Worm (Caenorhabditis elegans): Measurements from ENCODE around the gene ZK370.4.

ZK370.4 gene

ce11 chrIII:8743796-8744404 lies 12.7 kb upstream of the ZK370.4 start, which contains the start of gene ZK370.6:
ZK370.6 (minus strand) TSS chrIII:8743846.
- TF ChIP-seq ces-1 (GFP tag; optimal IDR thresholded peaks at IDR 0.05) (peak; percentile 92), ceh-39 (tag; optimal IDR thresholded peaks at IDR 0.05) (no peak), mep-1 (tag; optimal IDR thresholded peaks at IDR 0.05) (no peak), snpc-4 (tag; optimal IDR thresholded peaks at IDR 0.05) (no peak), nhr-12 (tag; optimal IDR thresholded peaks at IDR 0.05) (no peak), ztf-11 (tag; optimal IDR thresholded peaks at IDR 0.05) (no peak), elt-1 (tag; optimal IDR thresholded peaks at IDR 0.05; ENCODE audit: borderline replicate concordance, insufficient read depth) (no peak), nhr-28 (tag; optimal IDR thresholded peaks at IDR 0.05) (no peak)

- no peak for TF ChIP-seq nhr-12 (tag; optimal IDR thresholded peaks at IDR 0.05)
- peak; percentile 8 for TF ChIP-seq ces-1 (GFP tag; optimal IDR thresholded peaks at IDR 0.05)
- TF ChIP-seq drap-1 (GFP tag; optimal IDR thresholded peaks at IDR 0.05) = no peak
- TF ChIP-seq cnd-1 (tag; optimal IDR thresholded peaks at IDR 0.05) = no peak
- no peak for TF ChIP-seq unc-120 (tag; optimal IDR thresholded peaks at IDR 0.05; ENCODE audit: poor library complexity, severe bottlenecking)
- TF ChIP-seq bed-3 (GFP tag; optimal IDR thresholded peaks at IDR 0.05) = no peak
These were observed 11.4 kb upstream of the ZK370.4 start for ce11 chrIII:8742584-8742983.

ce11 chrIII:8741955-8742354 lies 10.7 kb upstream of the ZK370.4 start:
- TF ChIP-seq sptf-1 (tag; optimal IDR thresholded peaks at IDR 0.05) = no peak
- no peak for TF ChIP-seq mab-5 (tag; optimal IDR thresholded peaks at IDR 0.05)
- no peak for TF ChIP-seq pha-4 (tag; optimal IDR thresholded peaks at IDR 0.05)
- TF ChIP-seq mep-1 (tag; optimal IDR thresholded peaks at IDR 0.05) = no peak
- TF ChIP-seq ceh-43 (GFP tag; optimal IDR thresholded peaks at IDR 0.05) = no peak
- no peak for TF ChIP-seq unc-120 (tag; optimal IDR thresholded peaks at IDR 0.05; ENCODE audit: poor library complexity, severe bottlenecking)
- TF ChIP-seq mls-2 (tag; optimal IDR thresholded peaks at IDR 0.05) = no peak
- no peak for TF ChIP-seq ceh-39 (tag; optimal IDR thresholded peaks at IDR 0.05)
- no peak for TF ChIP-seq M03D4.4 (tag; optimal IDR thresholded peaks at IDR 0.05)
- TF ChIP-seq elt-1 (tag; optimal IDR thresholded peaks at IDR 0.05; ENCODE audit: borderline replicate concordance, insufficient read depth) = no peak
- no peak for TF ChIP-seq blmp-1 (tag; optimal IDR thresholded peaks at IDR 0.05)
- TF ChIP-seq drap-1 (GFP tag; optimal IDR thresholded peaks at IDR 0.05) = no peak
- no peak for TF ChIP-seq hlh-1 (tag; optimal IDR thresholded peaks at IDR 0.05)
- no peak for TF ChIP-seq elt-3 (tag; optimal IDR thresholded peaks at IDR 0.05)
- TF ChIP-seq nhr-237 (tag; optimal IDR thresholded peaks at IDR 0.05) = no peak
- TF ChIP-seq tbx-8 (GFP tag; optimal IDR thresholded peaks at IDR 0.05) = no peak
- no peak for TF ChIP-seq lsy-2 (tag; optimal IDR thresholded peaks at IDR 0.05)

ce11 chrIII:8741276-8741860 lies 10.2 kb upstream of the ZK370.4 start, which contains the start of gene pdhk-2:
pdhk-2 (minus strand) TSS chrIII:8741412.
- TF ChIP-seq ceh-43 (GFP tag; optimal IDR thresholded peaks at IDR 0.05) = peak; percentile 71
- peak; percentile 57 for TF ChIP-seq unc-62 (GFP tag; optimal IDR thresholded peaks at IDR 0.05)
- no peak for TF ChIP-seq nhr-76 (tag; optimal IDR thresholded peaks at IDR 0.05)
- peak; percentile 87 for TF ChIP-seq lin-13 (tag; optimal IDR thresholded peaks at IDR 0.05)
- TF ChIP-seq ham-2 (GFP tag; optimal IDR thresholded peaks at IDR 0.05) = peak; percentile 39
- no peak for TF ChIP-seq nhr-12 (tag; optimal IDR thresholded peaks at IDR 0.05)
- no peak for TF ChIP-seq unc-39 (tag; optimal IDR thresholded peaks at IDR 0.05)
- TF ChIP-seq nhr-28 (tag; optimal IDR thresholded peaks at IDR 0.05) = no peak
- TF ChIP-seq ces-1 (GFP tag; optimal IDR thresholded peaks at IDR 0.05) = peak; percentile 78
- TF ChIP-seq ztf-11 (tag; optimal IDR thresholded peaks at IDR 0.05) = no peak
- TF ChIP-seq pha-4 (tag; optimal IDR thresholded peaks at IDR 0.05) = peak; percentile 76
- TF ChIP-seq lsy-2 (tag; optimal IDR thresholded peaks at IDR 0.05) = peak; percentile 85
- TF ChIP-seq drap-1 (GFP tag; optimal IDR thresholded peaks at IDR 0.05) = peak; percentile 76
- TF ChIP-seq nhr-2 (tag; optimal IDR thresholded peaks at IDR 0.05) = no peak
- TF ChIP-seq blmp-1 (tag; optimal IDR thresholded peaks at IDR 0.05) = no peak
- TF ChIP-seq mls-2 (tag; optimal IDR thresholded peaks at IDR 0.05) = peak; percentile 81
- TF ChIP-seq mab-5 (tag; optimal IDR thresholded peaks at IDR 0.05) = no peak
- TF ChIP-seq sptf-1 (tag; optimal IDR thresholded peaks at IDR 0.05) = peak; percentile 86
- TF ChIP-seq nhr-237 (tag; optimal IDR thresholded peaks at IDR 0.05) = peak; percentile 80
- peak; percentile 82 for TF ChIP-seq zip-8 (tag; optimal IDR thresholded peaks at IDR 0.05)
- TF ChIP-seq bed-3 (GFP tag; optimal IDR thresholded peaks at IDR 0.05) = peak; percentile 31
- no peak for TF ChIP-seq snpc-4 (tag; optimal IDR thresholded peaks at IDR 0.05)
- TF ChIP-seq lin-32 (GFP tag; optimal IDR thresholded peaks at IDR 0.05) = peak; percentile 4
- peak; percentile 4 for TF ChIP-seq flh-1 (GFP tag; optimal IDR thresholded peaks at IDR 0.05)
- TF ChIP-seq M03D4.4 (tag; optimal IDR thresholded peaks at IDR 0.05) = peak; percentile 78
- TF ChIP-seq sem-2 (GFP tag; optimal IDR thresholded peaks at IDR 0.05) = no peak
- peak; percentile 64 for TF ChIP-seq cnd-1 (tag; optimal IDR thresholded peaks at IDR 0.05)
- peak; percentile 67 for TF ChIP-seq ceh-39 (tag; optimal IDR thresholded peaks at IDR 0.05)
- TF ChIP-seq hlh-1 (tag; optimal IDR thresholded peaks at IDR 0.05) = peak; percentile 54
- TF ChIP-seq mep-1 (tag; optimal IDR thresholded peaks at IDR 0.05) = peak; percentile 90
- peak; percentile 72 for TF ChIP-seq ceh-83 (GFP tag; optimal IDR thresholded peaks at IDR 0.05)
- TF ChIP-seq elt-1 (tag; optimal IDR thresholded peaks at IDR 0.05; ENCODE audit: borderline replicate concordance, insufficient read depth) = peak; percentile 58
- TF ChIP-seq tbx-8 (GFP tag; optimal IDR thresholded peaks at IDR 0.05) = no peak
- no peak for TF ChIP-seq elt-3 (tag; optimal IDR thresholded peaks at IDR 0.05)
- TF ChIP-seq unc-120 (tag; optimal IDR thresholded peaks at IDR 0.05; ENCODE audit: poor library complexity, severe bottlenecking) = peak; percentile 90

Measured in whole organism, mixed stage, embryonic.